Worm (Caenorhabditis elegans) whole organism, dauer: ENCODE results near the gene Y51H4A.936.
"Not testable (repeated sequence)": the region's sequence is repeated elsewhere in the genome, so short reads cannot be mapped to it uniquely, and the experiment has no call there.

Source experiments
- unc-62 ChIP-seq: sonication (generic microtip); optimal IDR thresholded peaks from 2 replicates; lab custom pipeline; 2017; ENCODE audit warnings: missing biosample characterization, missing genetic modification reagents, missing genetic modification characterization

Y51H4A.936 gene

ce11 chrIV:16663591-16663990 lies 34.4 kb downstream of the Y51H4A.936 start:
- TF ChIP-seq unc-62, result no peak

- TF ChIP-seq unc-62, result not testable (repeated sequence)
Observed at ce11 chrIV:16664020-16664419, 34.8 kb downstream of the Y51H4A.936 start, which contains the start of gene sta-1. sta-1 (plus strand) TSS chrIV:16664320.
